Worm (Caenorhabditis elegans) whole organism, L1 larva: ENCODE measurements around the gene ucr-2.2.

Experiments used
- lin-35 ChIP-seq, 2 experiments: fragments of 150-350 bp; optimal IDR thresholded peaks; 2 replicates each; lab custom pipeline; 2014; ENCODE audit warnings: missing biosample characterization in 2 of 2, missing genetic modification characterization in 2 of 2, missing genetic modification reagents in 2 of 2
- zag-1 ChIP-seq: fragments of 150-350 bp; optimal IDR thresholded peaks from 2 replicates; lab custom pipeline; 2014; ENCODE audit warnings: missing biosample characterization, missing genetic modification characterization

- TF ChIP-seq lin-35 (GFP tag; optimal IDR thresholded peaks at IDR 0.05; lab: Kevin White, UChicago), result no peak
- no peak for TF ChIP-seq zag-1 (tag; lab: Kevin White, UChicago)
Measured at ce11 chrX:15191370-15191769, 17.7 kb downstream of the ucr-2.2 start.
